Worm (Caenorhabditis elegans) whole organism, late embryonic: ENCODE results near the gene sma-9.
A peak's percentile ranks its signal among the peaks of the same experiment; 100 is the strongest.

Experiments used
- C38D4.7 ChIP-seq: fragments of 200-800 bp; sonication (Bioruptor generic); optimal IDR thresholded peaks from 2 replicates; lab custom pipeline; 2018; ENCODE audit warnings: mild to moderate bottlenecking, missing genetic modification characterization, moderate library complexity, missing compliant biosample characterization
- K02D7.2 ChIP-seq: sonication (generic microtip); optimal IDR thresholded peaks from 2 replicates; lab custom pipeline; 2017; ENCODE audit warnings: mild to moderate bottlenecking, missing genetic modification characterization, missing compliant biosample characterization
- ahr-1 ChIP-seq: sonication (generic microtip); optimal IDR thresholded peaks from 2 replicates; lab custom pipeline; 2016; ENCODE audit warnings: missing genetic modification characterization, missing compliant biosample characterization
- ama-1 ChIP-seq: fragments of 150-350 bp; optimal IDR thresholded peaks from 2 replicates; lab custom pipeline; 2014
- ceh-18 ChIP-seq: sonication (generic microtip); optimal IDR thresholded peaks from 2 replicates; lab custom pipeline; 2016; ENCODE audit warnings: missing genetic modification characterization, missing compliant biosample characterization
- ceh-2 ChIP-seq: sonication (generic microtip); optimal IDR thresholded peaks from 2 replicates; lab custom pipeline; 2016; ENCODE audit warnings: missing genotype, missing genetic modification characterization, missing compliant biosample characterization
- ceh-22 ChIP-seq: sonication (generic microtip); optimal IDR thresholded peaks from 2 replicates; lab custom pipeline; 2017; ENCODE audit warnings: missing biosample characterization, missing genetic modification characterization
- ceh-24 ChIP-seq: sonication (generic microtip); optimal IDR thresholded peaks from 2 replicates; lab custom pipeline; 2016; ENCODE audit warnings: mild to moderate bottlenecking, missing genetic modification characterization, missing compliant biosample characterization
- ceh-30 ChIP-seq: fragments of 150-350 bp; optimal IDR thresholded peaks from 2 replicates; lab custom pipeline; 2014; ENCODE audit warnings: missing biosample characterization, missing genetic modification characterization
- ceh-31 ChIP-seq: sonication (generic microtip); optimal IDR thresholded peaks from 2 replicates; lab custom pipeline; 2016; ENCODE audit warnings: missing genetic modification characterization, missing compliant biosample characterization
- ceh-34 ChIP-seq: sonication (generic microtip); optimal IDR thresholded peaks from 2 replicates; lab custom pipeline; 2016; ENCODE audit warnings: mild to moderate bottlenecking, missing genetic modification characterization, missing compliant biosample characterization
- ceh-45 ChIP-seq: fragments of 200-800 bp; sonication (Bioruptor generic); IDR thresholded peaks from 2 replicates; pipeline ENCODE4 v1.3.6; 2022; ENCODE audit warnings: missing genetic modification reagents, missing genetic modification characterization, missing compliant biosample characterization
- ceh-48 ChIP-seq: sonication (generic microtip); optimal IDR thresholded peaks from 2 replicates; lab custom pipeline; 2016; ENCODE audit warnings: missing genetic modification characterization, inconsistent platforms, missing compliant biosample characterization
- ceh-6 ChIP-seq: fragments of 200-800 bp; sonication (Bioruptor generic); optimal IDR thresholded peaks from 2 replicates; lab custom pipeline; 2018; ENCODE audit warnings: mild to moderate bottlenecking, missing genetic modification characterization, missing compliant biosample characterization
- ceh-9 ChIP-seq: sonication (generic microtip); optimal IDR thresholded peaks from 2 replicates; lab custom pipeline; 2016; ENCODE audit warnings: mild to moderate bottlenecking, missing genetic modification characterization, inconsistent platforms, missing compliant biosample characterization
- che-1 ChIP-seq: sonication (generic microtip); optimal IDR thresholded peaks from 2 replicates; lab custom pipeline; 2016; ENCODE audit warnings: mild to moderate bottlenecking, missing genetic modification characterization, missing compliant biosample characterization
- dmd-4 ChIP-seq: sonication (generic microtip); optimal IDR thresholded peaks from 2 replicates; lab custom pipeline; 2016; ENCODE audit warnings: borderline replicate concordance, missing genetic modification characterization, missing compliant biosample characterization
- dve-1 ChIP-seq: sonication (generic microtip); optimal IDR thresholded peaks from 2 replicates; lab custom pipeline; 2017; ENCODE audit warnings: antibody characterized with exemption, mild to moderate bottlenecking, missing genetic modification characterization, missing compliant biosample characterization
- elt-4 ChIP-seq: sonication (generic microtip); optimal IDR thresholded peaks from 2 replicates; lab custom pipeline; 2016; ENCODE audit warnings: missing genetic modification characterization, missing compliant biosample characterization
- eyg-1 ChIP-seq: sonication (generic microtip); optimal IDR thresholded peaks from 2 replicates; lab custom pipeline; 2016; ENCODE audit warnings: missing genotype, missing genetic modification characterization, missing compliant biosample characterization
- fax-1 ChIP-seq: sonication (generic microtip); optimal IDR thresholded peaks from 2 replicates; lab custom pipeline; 2016; ENCODE audit warnings: missing genotype, missing genetic modification characterization, missing compliant biosample characterization
- fkh-10 ChIP-seq: fragments of 150-350 bp; optimal IDR thresholded peaks from 2 replicates; lab custom pipeline; 2014; ENCODE audit warnings: missing biosample characterization, missing genetic modification reagents, missing genetic modification characterization
- gmeb-2 ChIP-seq: sonication (generic microtip); optimal IDR thresholded peaks from 2 replicates; lab custom pipeline; 2016; ENCODE audit warnings: missing genetic modification characterization, inconsistent platforms, missing compliant biosample characterization
- hlh-30 ChIP-seq: sonication (generic microtip); optimal IDR thresholded peaks from 2 replicates; lab custom pipeline; 2017; ENCODE audit warnings: antibody characterized with exemption, missing genetic modification characterization, missing compliant biosample characterization; ENCODE audit not compliant: insufficient read depth
- hlh-6 ChIP-seq: sonication (generic microtip); optimal IDR thresholded peaks from 2 replicates; lab custom pipeline; 2016; ENCODE audit warnings: missing genotype, missing genetic modification characterization, missing compliant biosample characterization
- lim-6 ChIP-seq: sonication (generic microtip); optimal IDR thresholded peaks from 2 replicates; lab custom pipeline; 2016; ENCODE audit warnings: missing genetic modification characterization, missing compliant biosample characterization
- lin-11 ChIP-seq: fragments of 200-800 bp; sonication (Bioruptor generic); optimal IDR thresholded peaks from 2 replicates; lab custom pipeline; 2018; ENCODE audit warnings: mild to moderate bottlenecking, missing genetic modification characterization, missing compliant biosample characterization
- madf-2 ChIP-seq: sonication (generic microtip); optimal IDR thresholded peaks from 2 replicates; lab custom pipeline; 2017; ENCODE audit warnings: missing genetic modification characterization, missing compliant biosample characterization
- mec-3 ChIP-seq: sonication (generic microtip); optimal IDR thresholded peaks from 2 replicates; lab custom pipeline; 2016; ENCODE audit warnings: borderline replicate concordance, missing genetic modification characterization, missing compliant biosample characterization
- nfya-1 ChIP-seq: sonication (generic microtip); optimal IDR thresholded peaks from 2 replicates; lab custom pipeline; 2017; ENCODE audit warnings: missing genetic modification characterization, mild to moderate bottlenecking, missing compliant biosample characterization, antibody characterized with exemption, moderate library complexity
- nhr-11 ChIP-seq: fragments of 150-350 bp; optimal IDR thresholded peaks from 2 replicates; lab custom pipeline; 2014; ENCODE audit warnings: missing biosample characterization, missing genetic modification characterization
- odd-2 ChIP-seq: sonication (generic microtip); optimal IDR thresholded peaks from 2 replicates; lab custom pipeline; 2017; ENCODE audit warnings: antibody characterized with exemption, mild to moderate bottlenecking, missing genetic modification characterization, missing compliant biosample characterization
- pag-3 ChIP-seq: sonication (generic microtip); optimal IDR thresholded peaks from 2 replicates; lab custom pipeline; 2016; ENCODE audit warnings: missing compliant biosample characterization, missing genetic modification characterization, borderline replicate concordance
- pha-2 ChIP-seq: sonication (generic microtip); optimal IDR thresholded peaks from 2 replicates; lab custom pipeline; 2017; ENCODE audit warnings: mild to moderate bottlenecking, missing genetic modification characterization, missing compliant biosample characterization
- pros-1 ChIP-seq: fragments of 150-350 bp; optimal IDR thresholded peaks from 2 replicates; lab custom pipeline; 2014; ENCODE audit warnings: missing biosample characterization, missing genetic modification reagents, missing genetic modification characterization
- sdc-2 ChIP-seq: sonication (generic microtip); optimal IDR thresholded peaks from 2 replicates; lab custom pipeline; 2016; ENCODE audit warnings: missing genotype, missing genetic modification characterization, missing compliant biosample characterization
- sox-4 ChIP-seq: sonication (generic microtip); optimal IDR thresholded peaks from 2 replicates; lab custom pipeline; 2017; ENCODE audit warnings: mild to moderate bottlenecking, missing genetic modification characterization, inconsistent platforms, missing compliant biosample characterization
- tbx-7 ChIP-seq: sonication (generic microtip); optimal IDR thresholded peaks from 2 replicates; lab custom pipeline; 2016; ENCODE audit warnings: missing genotype, missing genetic modification characterization, missing compliant biosample characterization
- ttx-3 ChIP-seq: sonication (generic microtip); optimal IDR thresholded peaks from 2 replicates; lab custom pipeline; 2016; ENCODE audit warnings: missing genetic modification reagents, missing genetic modification characterization, missing compliant biosample characterization
- unc-42 ChIP-seq: sonication (generic microtip); optimal IDR thresholded peaks from 2 replicates; lab custom pipeline; 2016; ENCODE audit warnings: missing genotype, missing genetic modification characterization, missing compliant biosample characterization
- unc-55 ChIP-seq: sonication (generic microtip); optimal IDR thresholded peaks from 2 replicates; lab custom pipeline; 2017; ENCODE audit warnings: missing biosample characterization, missing genetic modification reagents, missing genetic modification characterization
- unc-86 ChIP-seq: sonication (generic microtip); optimal IDR thresholded peaks from 2 replicates; lab custom pipeline; 2016; ENCODE audit warnings: missing genetic modification characterization, missing compliant biosample characterization
- zip-5 ChIP-seq: sonication (generic microtip); optimal IDR thresholded peaks from 2 replicates; lab custom pipeline; 2016; ENCODE audit warnings: missing genetic modification characterization, missing compliant biosample characterization
- ztf-16 ChIP-seq: sonication (generic microtip); optimal IDR thresholded peaks from 2 replicates; lab custom pipeline; 2017; ENCODE audit warnings: missing genetic modification characterization, missing compliant biosample characterization

The sma-9 gene

ce11 chrX:10767669-10768068 is 1.4 kb upstream of the sma-9 start:
- TF ChIP-seq ceh-30 (tag; lab: Kevin White, UChicago) = no peak
- TF ChIP-seq gmeb-2 (tag; lab: Kevin White, UChicago) = no peak
- TF ChIP-seq unc-42 (tag; lab: Kevin White, UChicago) = no peak
- TF ChIP-seq fkh-10 (GFP tag; lab: Kevin White, UChicago) = no peak
- TF ChIP-seq tbx-7 = no peak

- no peak for TF ChIP-seq fkh-10 (GFP tag; lab: Kevin White, UChicago)
- TF ChIP-seq K02D7.2 (tag; lab: Kevin White, UChicago) = no peak
- no peak for TF ChIP-seq hlh-6 (tag; lab: Kevin White, UChicago)
- TF ChIP-seq tbx-7 = no peak
These were observed 561 bp upstream of the sma-9 start for ce11 chrX:10768289-10769153.

- TF ChIP-seq nfya-1 (tag; lab: Kevin White, UChicago) = peak; percentile 3
- no peak for TF ChIP-seq ceh-22 (tag; lab: Kevin White, UChicago)
- no peak for TF ChIP-seq fax-1 (tag; lab: Kevin White, UChicago)
- peak; percentile 84 for TF ChIP-seq ceh-34 (tag; lab: Kevin White, UChicago)
- TF ChIP-seq, all 69 proteins: peak for 2
These were observed 877 bp downstream of the sma-9 start for ce11 chrX:10769959-10770358.

- TF ChIP-seq dve-1 (tag; lab: Kevin White, UChicago) = no peak
- no peak for TF ChIP-seq sdc-2 (tag; lab: Kevin White, UChicago)
- TF ChIP-seq eyg-1 (tag; lab: Kevin White, UChicago) = no peak
- TF ChIP-seq ahr-1 (tag; lab: Kevin White, UChicago) = no peak
- TF ChIP-seq K02D7.2 (tag; lab: Kevin White, UChicago) = peak; percentile 4
- no peak for TF ChIP-seq nhr-11 (tag; lab: Kevin White, UChicago)
- no peak for TF ChIP-seq elt-4
- no peak for TF ChIP-seq ztf-16 (tag; lab: Kevin White, UChicago)
- TF ChIP-seq ceh-45 = no peak
- TF ChIP-seq ceh-18 = peak; percentile 99
- TF ChIP-seq ttx-3 (tag; lab: Kevin White, UChicago) = no peak
- TF ChIP-seq ceh-22 (tag; lab: Kevin White, UChicago) = no peak
- TF ChIP-seq lim-6 (tag; lab: Kevin White, UChicago) = no peak
- TF ChIP-seq hlh-30 (tag; lab: Kevin White, UChicago) = peak; percentile 57
- TF ChIP-seq lin-11 = no peak
- no peak for TF ChIP-seq mec-3
- TF ChIP-seq ceh-6 (GFP tag; lab: Kevin White, UChicago) = no peak
- no peak for TF ChIP-seq pros-1
- no peak for TF ChIP-seq dmd-4 (tag; lab: Kevin White, UChicago)
- TF ChIP-seq ceh-31 = peak; percentile 59
- no peak for TF ChIP-seq fax-1 (tag; lab: Kevin White, UChicago)
- TF ChIP-seq unc-86 = no peak
- peak; percentile 39 for TF ChIP-seq nfya-1 (tag; lab: Kevin White, UChicago)
- TF ChIP-seq zip-5 (tag; lab: Kevin White, UChicago) = no peak
- no peak for TF ChIP-seq ceh-48
- peak; percentile 72 for TF ChIP-seq unc-42 (tag; lab: Kevin White, UChicago)
- peak; percentile 72 for TF ChIP-seq unc-55 (GFP tag; lab: Kevin White, UChicago)
- TF ChIP-seq ceh-34 (tag; lab: Kevin White, UChicago) = peak; percentile 36
- TF ChIP-seq pha-2 (tag; lab: Kevin White, UChicago) = no peak
- no peak for TF ChIP-seq ceh-24 (tag; lab: Kevin White, UChicago)
- TF ChIP-seq ama-1 (lab: Kevin White, UChicago) = no peak
- TF ChIP-seq pag-3 = no peak
- TF ChIP-seq C38D4.7 = no peak
- no peak for TF ChIP-seq che-1
- TF ChIP-seq sox-4 (tag; lab: Kevin White, UChicago) = no peak
- no peak for TF ChIP-seq odd-2 (tag; lab: Kevin White, UChicago)
- no peak for TF ChIP-seq ceh-9
- TF ChIP-seq tbx-7 = no peak
- no peak for TF ChIP-seq madf-2 (tag; lab: Kevin White, UChicago)
- TF ChIP-seq ceh-2 (tag; lab: Kevin White, UChicago) = no peak
These were observed 2.0 kb downstream of the sma-9 start for ce11 chrX:10770988-10771496.
